Worm (Caenorhabditis elegans): ENCODE measurements around the gene nspg-7.1.

- TF ChIP-seq swsn-7 (tag; optimal IDR thresholded peaks at IDR 0.05), result no peak
- no peak for TF ChIP-seq tbx-2 (tag; optimal IDR thresholded peaks at IDR 0.05)
- TF ChIP-seq dsc-1 (tag; optimal IDR thresholded peaks at IDR 0.05), result no peak
- TF ChIP-seq fkh-10 (GFP tag; optimal IDR thresholded peaks at IDR 0.05), result no peak
- no peak for TF ChIP-seq mdl-1 (tag; optimal IDR thresholded peaks at IDR 0.05)
- TF ChIP-seq ztf-11 (tag; optimal IDR thresholded peaks at IDR 0.05), result no peak
- no peak for TF ChIP-seq lir-3 (tag; optimal IDR thresholded peaks at IDR 0.05; ENCODE audit: poor library complexity)
Observed at ce11 chrIV:9336538-9337090, 6.0 kb upstream of the nspg-7.1 start, which contains the start of gene T20D3.5.

All from whole organism, L1 larva.